Fruit fly (Drosophila melanogaster): ENCODE data around the gene MED17.
A peak's percentile ranks its signal among the peaks of the same experiment; 100 is the strongest.

The MED17 gene

DNA sequence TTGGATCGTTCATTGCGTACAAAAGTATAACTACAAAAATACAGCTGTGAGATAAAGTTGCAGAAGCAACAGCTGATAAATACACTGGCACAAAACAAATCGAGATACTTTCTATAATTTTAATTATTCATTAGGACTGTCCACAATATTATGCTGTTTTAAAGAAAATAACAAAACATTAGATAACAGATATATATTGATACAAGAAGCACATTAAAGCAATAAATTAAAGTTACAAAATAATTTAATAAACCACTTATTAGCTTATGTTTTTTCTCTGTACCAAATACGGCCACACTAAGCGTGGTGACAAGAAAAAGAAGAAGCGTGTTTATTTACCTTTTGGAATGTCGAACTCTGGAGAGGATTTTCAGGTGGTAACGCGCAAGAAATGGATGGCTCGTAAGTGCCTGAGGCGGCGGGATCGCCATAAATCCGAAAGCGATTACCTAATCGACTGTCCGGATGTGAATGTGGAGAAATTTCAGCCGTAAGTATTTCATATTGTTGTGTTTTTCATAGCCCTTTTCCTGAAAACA lies 31.4 kb downstream of the MED17 start, which contains the start of the genes CG7988 and CG7183 (continued):
- TF ChIP-seq Ravus (GFP tag; IDR thresholded peaks at IDR 0.05), result peak; percentile 96
- TF ChIP-seq E2f1 (GFP tag; IDR thresholded peaks at IDR 0.05), result peak; percentile 99
- TF ChIP-seq Neu2 (GFP tag; optimal IDR thresholded peaks at IDR 0.05; ENCODE audit: borderline replicate concordance), result peak; percentile 66
- no peak for TF ChIP-seq CG34224 (GFP tag; IDR thresholded peaks at IDR 0.05; ENCODE audit: partially characterized antibody)

DNA sequence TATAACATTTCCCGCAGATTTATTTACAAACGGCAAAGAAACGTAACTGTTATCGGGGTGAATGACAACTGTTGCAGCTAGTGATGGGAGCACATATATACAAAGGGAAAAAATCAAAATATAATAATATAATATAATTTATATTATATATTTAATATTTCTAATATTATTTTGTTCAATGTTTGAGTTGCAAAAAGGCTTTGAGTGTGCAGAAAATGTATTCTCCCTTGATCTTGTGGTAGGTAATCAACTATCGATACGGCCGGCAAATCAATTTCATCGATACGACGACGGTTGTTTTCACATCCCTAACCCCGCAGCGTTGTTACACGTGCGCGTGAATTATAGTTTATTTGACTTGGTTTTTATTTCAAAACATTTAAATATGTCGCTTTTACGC lies 34.6 kb downstream of the MED17 start, which contains the start of the genes mTerf5 and Non3:
Gene mTerf5 (minus strand): TSS at position 249 of the 400 bp plus-strand sequence.
Gene Non3 (plus strand): TSS at position 289 of the 400 bp plus-strand sequence.
- TF ChIP-seq ro (GFP tag; IDR thresholded peaks at IDR 0.05) (no peak), CG32532 (GFP tag; IDR thresholded peaks at IDR 0.05) (peak; percentile 49; the same call in 1 of the 2 replicates), E2f2 (GFP tag; IDR thresholded peaks at IDR 0.05) (peak; percentile 56; the same call in 1 of the 2 replicates), Ets65A (GFP tag) (peak; percentile 83), CG43689 (GFP tag; IDR thresholded peaks at IDR 0.05) (0 out of 2 replicates have a peak, but pooled peaks have one; percentile 12), sug (tag; optimal IDR thresholded peaks at IDR 0.05) (peak; percentile 62), Pdp1 (GFP tag; optimal IDR thresholded peaks at IDR 0.05) (peak in 1 of 2 experiments; percentile 30), pb (GFP tag; optimal IDR thresholded peaks at IDR 0.05) (peak; percentile 14), CG2202 (tag; optimal IDR thresholded peaks at IDR 0.05) (peak; percentile 31), Camta (GFP tag; optimal IDR thresholded peaks at IDR 0.05) (no peak), gsb-n (tag; optimal IDR thresholded peaks at IDR 0.05) (peak; percentile 58), CG1024 (GFP tag; IDR thresholded peaks at IDR 0.05) (no peak), dati (GFP tag; IDR thresholded peaks at IDR 0.05) (no peak), CG10565 (GFP tag; optimal IDR thresholded peaks at IDR 0.05) (no peak), CG12391 (tag; optimal IDR thresholded peaks at IDR 0.05) (peak; percentile 84), CG3847 (GFP tag; IDR thresholded peaks at IDR 0.05) (peak; percentile 54), Hsf (GFP tag; optimal IDR thresholded peaks at IDR 0.05) (peak; percentile 17), Jarid2 (GFP tag; optimal IDR thresholded peaks at IDR 0.05) (no peak), Sox100B (GFP tag; optimal IDR thresholded peaks at IDR 0.05) (peak; percentile 5), CG4617 (GFP tag; optimal IDR thresholded peaks at IDR 0.05; ENCODE audit: borderline replicate concordance) (peak; percentile 61), Xrp1 (GFP tag; IDR thresholded peaks at IDR 0.05) (peak; percentile 73), CG6254 (GFP tag; optimal IDR thresholded peaks at IDR 0.05) (peak; percentile 43), Neu2 (GFP tag; optimal IDR thresholded peaks at IDR 0.05; ENCODE audit: borderline replicate concordance) (no peak), ind (GFP tag; optimal IDR thresholded peaks at IDR 0.05) (peak; percentile 68), zen2 (GFP tag; IDR thresholded peaks at IDR 0.05; ENCODE audit: partially characterized antibody) (peak; percentile 83; the same call in 2 of the 3 replicates), zf30C (GFP tag; optimal IDR thresholded peaks at IDR 0.05) (peak; percentile 7), CG9727 (GFP tag; optimal IDR thresholded peaks at IDR 0.05) (peak; percentile 60), D19A (tag; optimal IDR thresholded peaks at IDR 0.05) (peak; percentile 43), vvl (GFP tag; IDR thresholded peaks at IDR 0.05) (peak; percentile 66), sob (GFP tag; IDR thresholded peaks at IDR 0.05) (peak; percentile 25; the same call in 1 of the 2 replicates), CG17361 (GFP tag; IDR thresholded peaks at IDR 0.05) (peak; percentile 58; the same call in 2 of the 3 replicates), H15 (GFP tag; IDR thresholded peaks at IDR 0.05) (peak; percentile 15; the same call in 1 of the 3 replicates), Sry-β (GFP tag; optimal IDR thresholded peaks at IDR 0.05) (peak; percentile 6), psq (GFP tag; optimal IDR thresholded peaks at IDR 0.05) (peak; percentile 41), CG4424 (GFP tag; optimal IDR thresholded peaks at IDR 0.05) (peak; percentile 43), knrl (GFP tag; IDR thresholded peaks at IDR 0.05; ENCODE audit: partially characterized antibody) (peak; percentile 92), Deaf1 (tag; optimal IDR thresholded peaks at IDR 0.05) (no peak), gce (GFP tag; IDR thresholded peaks at IDR 0.05) (no peak), dysf (GFP tag; IDR thresholded peaks at IDR 0.05) (0 out of 3 replicates have a peak, but pooled peaks have one; percentile 36), CG17385 (GFP tag; optimal IDR thresholded peaks at IDR 0.05) (peak; percentile 54), hb (GFP tag; IDR thresholded peaks at IDR 0.05; ENCODE audit: partially characterized antibody) (peak; percentile 83), Dfd (GFP tag; optimal IDR thresholded peaks at IDR 0.05) (no peak), sna (GFP tag; IDR thresholded peaks at IDR 0.05; ENCODE audit: partially characterized antibody) (peak; percentile 93), HLH54F (GFP tag; optimal IDR thresholded peaks at IDR 0.05) (peak; percentile 33), Opbp (GFP tag; IDR thresholded peaks at IDR 0.05; ENCODE audit: partially characterized antibody) (peak; percentile 82)
